Worm (Caenorhabditis elegans) whole organism, late embryonic: ENCODE results near the gene lelo-4.
"Not testable (repeated sequence)": the region's sequence is repeated elsewhere in the genome, so short reads cannot be mapped to it uniquely, and the experiment has no call there.

Source experiments
- ahr-1 ChIP-seq: sonication (generic microtip); optimal IDR thresholded peaks from 2 replicates; lab custom pipeline; 2016; ENCODE audit warnings: missing genetic modification characterization, missing compliant biosample characterization
- ceh-18 ChIP-seq: sonication (generic microtip); optimal IDR thresholded peaks from 2 replicates; lab custom pipeline; 2016; ENCODE audit warnings: missing genetic modification characterization, missing compliant biosample characterization
- ceh-31 ChIP-seq: sonication (generic microtip); optimal IDR thresholded peaks from 2 replicates; lab custom pipeline; 2016; ENCODE audit warnings: missing genetic modification characterization, missing compliant biosample characterization
- elt-4 ChIP-seq: sonication (generic microtip); optimal IDR thresholded peaks from 2 replicates; lab custom pipeline; 2016; ENCODE audit warnings: missing genetic modification characterization, missing compliant biosample characterization
- ets-4 ChIP-seq: sonication (generic microtip); optimal IDR thresholded peaks from 2 replicates; lab custom pipeline; 2016; ENCODE audit warnings: missing genetic modification characterization, missing compliant biosample characterization
- gmeb-2 ChIP-seq: sonication (generic microtip); optimal IDR thresholded peaks from 2 replicates; lab custom pipeline; 2016; ENCODE audit warnings: missing genetic modification characterization, inconsistent platforms, missing compliant biosample characterization
- hlh-30 ChIP-seq: sonication (generic microtip); optimal IDR thresholded peaks from 2 replicates; lab custom pipeline; 2017; ENCODE audit warnings: antibody characterized with exemption, missing genetic modification characterization, missing compliant biosample characterization; ENCODE audit not compliant: insufficient read depth
- hlh-6 ChIP-seq: sonication (generic microtip); optimal IDR thresholded peaks from 2 replicates; lab custom pipeline; 2016; ENCODE audit warnings: missing genotype, missing genetic modification characterization, missing compliant biosample characterization
- lim-6 ChIP-seq: sonication (generic microtip); optimal IDR thresholded peaks from 2 replicates; lab custom pipeline; 2016; ENCODE audit warnings: missing genetic modification characterization, missing compliant biosample characterization
- odd-2 ChIP-seq: sonication (generic microtip); optimal IDR thresholded peaks from 2 replicates; lab custom pipeline; 2017; ENCODE audit warnings: antibody characterized with exemption, mild to moderate bottlenecking, missing genetic modification characterization, missing compliant biosample characterization
- pqm-1 ChIP-seq: sonication (generic microtip); optimal IDR thresholded peaks from 2 replicates; lab custom pipeline; 2016; ENCODE audit warnings: missing genetic modification characterization, missing compliant biosample characterization

The lelo-4 gene

DNA sequence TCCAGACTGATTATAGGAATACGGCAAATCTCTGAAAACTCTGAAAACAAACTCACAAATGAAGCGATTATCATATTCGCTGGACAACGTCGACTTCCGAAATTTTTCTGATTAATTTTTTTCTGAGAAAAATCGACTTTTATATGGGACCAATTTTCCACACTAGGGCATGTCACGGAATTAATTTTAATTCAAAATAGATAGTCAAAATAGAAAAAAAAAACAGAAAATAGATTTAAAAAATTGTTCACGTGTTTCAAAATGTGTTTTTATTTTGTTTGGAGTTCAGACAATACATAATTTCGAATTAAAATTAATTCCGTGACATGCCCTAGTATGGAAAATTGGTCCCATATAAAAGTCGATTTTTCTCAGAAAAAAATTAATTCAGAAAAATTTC lies 42.9 kb downstream of the lelo-4 start, which contains the start of the genes F10C1.3 and F10C1.23:
TSS of gene F10C1.3 (minus strand) at position 101 of the 400 bp plus-strand sequence.
TSS of gene F10C1.23 (plus strand) at position 385 of the 400 bp plus-strand sequence.
- TF ChIP-seq ceh-31, hlh-6, gmeb-2 (tag; lab: Kevin White, UChicago): not testable (repeated sequence)
- TF ChIP-seq, all 69 proteins: peak for 0; not testable (repeated sequence) for 69

- TF ChIP-seq elt-4 (tag; lab: Kevin White, UChicago) (no peak), odd-2 (tag; lab: Kevin White, UChicago) (no peak), hlh-30 (tag; lab: Kevin White, UChicago) (no peak), ahr-1 (no peak), ceh-18 (tag; lab: Kevin White, UChicago) (no peak), pqm-1 (tag; lab: Kevin White, UChicago) (no peak), lim-6 (no peak), ets-4 (tag; lab: Kevin White, UChicago) (no peak)
- TF ChIP-seq, all 69 proteins: peak for 0
Measured at ce11 chrII:5765318-5765717, 50.6 kb downstream of the lelo-4 start, which contains the start of gene ifb-1. TSS of gene ifb-1 (plus strand) at chrII:5765618.
